Fruit fly (Drosophila melanogaster) whole organism, prepupa: ENCODE measurements around the gene Cftr.

Experiments used
- CG34406 ChIP-seq: fragments of 200-800 bp; sonication (Bioruptor generic); optimal IDR thresholded peaks from 3 replicates; lab custom pipeline; 2016; ENCODE audit warnings: missing biosample characterization, missing genetic modification characterization
- CG6854 ChIP-seq: fragments of 200-800 bp; sonication (Bioruptor generic); optimal IDR thresholded peaks from 2 replicates; lab custom pipeline; 2017; ENCODE audit warnings: missing biosample characterization, mild to moderate bottlenecking, missing genetic modification characterization
- Sox102F ChIP-seq: fragments of 200-800 bp; sonication (Bioruptor generic); optimal IDR thresholded peaks from 2 replicates; lab custom pipeline; 2016; ENCODE audit warnings: missing biosample characterization, mild to moderate bottlenecking, missing genetic modification characterization
- acj6 ChIP-seq: fragments of 200-800 bp; sonication (Bioruptor generic); optimal IDR thresholded peaks from 3 replicates; lab custom pipeline; 2016; ENCODE audit warnings: missing biosample characterization, missing genetic modification characterization
- eg ChIP-seq: fragments of 200-800 bp; sonication (Bioruptor generic); IDR thresholded peaks from 3 replicates; pipeline ENCODE4 v1.3.6; 2022; ENCODE audit warnings: missing biosample characterization, missing genetic modification characterization
- esn ChIP-seq: fragments of 200-800 bp; sonication (Bioruptor generic); optimal IDR thresholded peaks from 2 replicates; lab custom pipeline; 2016; ENCODE audit warnings: missing biosample characterization, mild to moderate bottlenecking, missing genetic modification characterization, moderate library complexity

dm6 chr3R:24555932-24556331, 12.2 kb upstream of the Cftr start:
- TF ChIP-seq CG6854 (GFP tag; lab: Kevin White, UChicago) (no peak), CG34406 (no peak), Sox102F (GFP tag; lab: Kevin White, UChicago) (no peak), eg (GFP tag; lab: Robert Waterston, UW) (no peak), esn (GFP tag; lab: Kevin White, UChicago) (no peak), acj6 (no peak)
